Fruit fly (Drosophila melanogaster) whole organism, embryonic: ENCODE results near the gene CG7333.

Experiments used
- Aef1 ChIP-seq: fragments of 200-800 bp; sonication (Bioruptor generic); IDR thresholded peaks from 3 replicates; pipeline ENCODE4 v1.3.6; 2022; ENCODE audit warnings: missing biosample characterization, missing genetic modification characterization
- Antp ChIP-seq: fragments of 200-800 bp; sonication (Bioruptor generic); optimal IDR thresholded peaks from 3 replicates; lab custom pipeline; 2016; ENCODE audit warnings: missing biosample characterization, missing genetic modification characterization
- Atf3 ChIP-seq: fragments of 200-800 bp; sonication (Bioruptor generic); optimal IDR thresholded peaks from 3 replicates; lab custom pipeline; 2016; ENCODE audit warnings: missing biosample characterization, missing genetic modification characterization
- B-H2 ChIP-seq: fragments of 200-800 bp; sonication (Bioruptor generic); optimal IDR thresholded peaks from 2 replicates; lab custom pipeline; 2018; ENCODE audit warnings: missing biosample characterization, mild to moderate bottlenecking, missing genetic modification characterization
- Bdp1 ChIP-seq: fragments of 200-800 bp; sonication (Bioruptor generic); optimal IDR thresholded peaks from 3 replicates; lab custom pipeline; 2016; ENCODE audit warnings: missing biosample characterization, missing genetic modification characterization
- C15 ChIP-seq: fragments of 200-800 bp; sonication (Bioruptor generic); IDR thresholded peaks from 3 replicates; pipeline ENCODE4 v1.3.6; 2022; ENCODE audit warnings: missing biosample characterization, missing genetic modification characterization
- CG10274 ChIP-seq: fragments of 200-800 bp; sonication (Bioruptor generic); optimal IDR thresholded peaks from 3 replicates; lab custom pipeline; 2017; ENCODE audit warnings: missing biosample characterization, mild to moderate bottlenecking, missing genetic modification characterization
- CG10366 ChIP-seq: fragments of 200-800 bp; sonication (Bioruptor generic); IDR thresholded peaks from 2 replicates; pipeline ENCODE4 v1.3.6; 2022; ENCODE audit warnings: missing biosample characterization, missing genetic modification characterization
- CG10979 ChIP-seq: fragments of 200-800 bp; sonication (Bioruptor generic); optimal IDR thresholded peaks from 2 replicates; lab custom pipeline; 2018; ENCODE audit warnings: missing biosample characterization, mild to moderate bottlenecking, missing genetic modification characterization, moderate library complexity
- CG11560 ChIP-seq: fragments of 200-800 bp; sonication (Bioruptor generic); IDR thresholded peaks from 3 replicates; pipeline ENCODE4 v1.3.6; 2022; ENCODE audit warnings: missing biosample characterization, missing genetic modification characterization
- CG13775 ChIP-seq: fragments of 200-800 bp; sonication (Bioruptor generic); optimal IDR thresholded peaks from 3 replicates; lab custom pipeline; 2017; ENCODE audit warnings: missing biosample characterization, mild to moderate bottlenecking, missing genetic modification characterization
- CG1647 ChIP-seq: fragments of 200-800 bp; sonication (Bioruptor generic); optimal IDR thresholded peaks from 3 replicates; lab custom pipeline; 2016; ENCODE audit warnings: missing biosample characterization, missing genetic modification characterization
- CG16863 ChIP-seq: fragments of 200-800 bp; sonication (Bioruptor generic); optimal IDR thresholded peaks from 3 replicates; lab custom pipeline; 2016; ENCODE audit warnings: missing biosample characterization, missing genetic modification characterization
- CG17186 ChIP-seq: fragments of 200-800 bp; sonication (Bioruptor generic); optimal IDR thresholded peaks from 3 replicates; lab custom pipeline; 2017; ENCODE audit warnings: missing biosample characterization, missing genetic modification reagents, missing genetic modification characterization
- CG17359 ChIP-seq: fragments of 200-800 bp; sonication (Bioruptor generic); optimal IDR thresholded peaks from 3 replicates; lab custom pipeline; 2018; ENCODE audit warnings: missing biosample characterization, mild to moderate bottlenecking, missing genetic modification characterization, moderate library complexity
- CG17568 ChIP-seq: fragments of 200-800 bp; sonication (Bioruptor generic); optimal IDR thresholded peaks from 2 replicates; lab custom pipeline; 2018; ENCODE audit warnings: missing biosample characterization, mild to moderate bottlenecking, missing genetic modification characterization, moderate library complexity
- CG30403 ChIP-seq: fragments of 200-800 bp; sonication (Bioruptor generic); optimal IDR thresholded peaks from 3 replicates; lab custom pipeline; 2016; ENCODE audit warnings: missing biosample characterization, missing genetic modification characterization
- CG3995 ChIP-seq: fragments of 200-800 bp; sonication (Bioruptor generic); optimal IDR thresholded peaks from 3 replicates; lab custom pipeline; 2016; ENCODE audit warnings: missing biosample characterization, missing genetic modification characterization
- CG4820 ChIP-seq: fragments of 200-800 bp; sonication (Bioruptor generic); optimal IDR thresholded peaks from 3 replicates; lab custom pipeline; 2016; ENCODE audit warnings: missing biosample characterization, missing genetic modification characterization
- CG8089 ChIP-seq: fragments of 200-800 bp; sonication (Bioruptor generic); optimal IDR thresholded peaks from 3 replicates; lab custom pipeline; 2016; ENCODE audit warnings: missing biosample characterization, missing genetic modification characterization
- CG8944 ChIP-seq: fragments of 200-800 bp; sonication (Bioruptor generic); optimal IDR thresholded peaks from 3 replicates; lab custom pipeline; 2016; ENCODE audit warnings: missing biosample characterization, missing genetic modification characterization
- CG9817 ChIP-seq: fragments of 200-800 bp; sonication (Bioruptor generic); optimal IDR thresholded peaks from 2 replicates; lab custom pipeline; 2018; ENCODE audit warnings: missing biosample characterization, mild to moderate bottlenecking, missing genetic modification characterization, moderate library complexity
- CHES-1-like ChIP-seq: fragments of 200-800 bp; sonication (Bioruptor generic); optimal IDR thresholded peaks from 2 replicates; lab custom pipeline; 2016; ENCODE audit warnings: missing biosample characterization, missing genetic modification characterization
- CkIIα-i1 ChIP-seq: fragments of 200-800 bp; sonication (Bioruptor generic); IDR thresholded peaks from 2 replicates; pipeline ENCODE4 v1.3.6; 2022; ENCODE audit warnings: missing biosample characterization, missing genetic modification characterization
- ERR ChIP-seq: fragments of 200-800 bp; sonication (Bioruptor generic); optimal IDR thresholded peaks from 2 replicates; lab custom pipeline; 2016; ENCODE audit warnings: missing biosample characterization, missing genetic modification characterization
- Fer1 ChIP-seq: fragments of 200-800 bp; sonication (Bioruptor generic); optimal IDR thresholded peaks from 2 replicates; lab custom pipeline; 2017; ENCODE audit warnings: missing biosample characterization, mild to moderate bottlenecking, missing genetic modification characterization
- Jarid2 ChIP-seq: fragments of 200-800 bp; sonication (Bioruptor generic); optimal IDR thresholded peaks from 3 replicates; lab custom pipeline; 2017; ENCODE audit warnings: mild to moderate bottlenecking, missing biosample characterization, missing genetic modification reagents, missing genetic modification characterization
- Max ChIP-seq: fragments of 200-800 bp; sonication (Bioruptor generic); optimal IDR thresholded peaks from 2 replicates; lab custom pipeline; 2016; ENCODE audit warnings: missing biosample characterization, mild to moderate bottlenecking, missing genetic modification characterization
- Myb ChIP-seq: fragments of 200-800 bp; sonication (Bioruptor generic); optimal IDR thresholded peaks from 2 replicates; lab custom pipeline; 2016; ENCODE audit warnings: missing biosample characterization, missing genetic modification characterization
- Xbp1 ChIP-seq: fragments of 200-800 bp; sonication (Bioruptor generic); optimal IDR thresholded peaks from 3 replicates; lab custom pipeline; 2016; ENCODE audit warnings: missing biosample characterization, mild to moderate bottlenecking, missing genetic modification characterization
- abd-A ChIP-seq: fragments of 200-800 bp; sonication (Bioruptor generic); optimal IDR thresholded peaks from 3 replicates; lab custom pipeline; 2019; ENCODE audit warnings: missing biosample characterization, mild to moderate bottlenecking, missing genetic modification characterization, moderate library complexity
- amos ChIP-seq: fragments of 200-800 bp; sonication (Bioruptor generic); IDR thresholded peaks from 2 replicates; pipeline ENCODE4 v1.3.6; 2022; ENCODE audit warnings: missing biosample characterization, missing genetic modification characterization; ENCODE audit not compliant: partially characterized antibody
- bowl ChIP-seq: fragments of 200-800 bp; sonication (Bioruptor generic); IDR thresholded peaks from 2 replicates; pipeline ENCODE4 v1.3.6; 2022; ENCODE audit warnings: missing biosample characterization, missing genetic modification characterization
- cg ChIP-seq: fragments of 200-800 bp; sonication (Bioruptor generic); optimal IDR thresholded peaks from 3 replicates; lab custom pipeline; 2019; ENCODE audit warnings: missing biosample characterization, mild to moderate bottlenecking, missing genetic modification characterization, moderate library complexity
- dmrt11E ChIP-seq: fragments of 200-800 bp; sonication (Bioruptor generic); optimal IDR thresholded peaks from 3 replicates; lab custom pipeline; 2018; ENCODE audit warnings: missing biosample characterization, mild to moderate bottlenecking, missing genetic modification characterization, moderate library complexity
- gcm ChIP-seq: fragments of 200-800 bp; sonication (Bioruptor generic); optimal IDR thresholded peaks from 2 replicates; lab custom pipeline; 2019; ENCODE audit warnings: missing biosample characterization, mild to moderate bottlenecking, missing genetic modification characterization, moderate library complexity
- gcm2 ChIP-seq: fragments of 200-800 bp; sonication (Bioruptor generic); optimal IDR thresholded peaks from 2 replicates; lab custom pipeline; 2016; ENCODE audit warnings: missing biosample characterization, missing genetic modification characterization
- jumu ChIP-seq: fragments of 200-800 bp; sonication (Bioruptor generic); optimal IDR thresholded peaks from 3 replicates; lab custom pipeline; 2016; ENCODE audit warnings: missing biosample characterization, missing genetic modification characterization
- kay ChIP-seq: fragments of 200-800 bp; sonication (Bioruptor generic); optimal IDR thresholded peaks from 2 replicates; lab custom pipeline; 2016; ENCODE audit warnings: missing biosample characterization, missing genetic modification characterization
- lilli ChIP-seq: fragments of 200-800 bp; sonication (Bioruptor generic); optimal IDR thresholded peaks from 3 replicates; lab custom pipeline; 2016; ENCODE audit warnings: missing biosample characterization, missing genetic modification characterization
- mld ChIP-seq: fragments of 200-800 bp; sonication (Bioruptor generic); IDR thresholded peaks from 3 replicates; pipeline ENCODE4 v1.3.6; 2022; ENCODE audit warnings: missing biosample characterization, missing genetic modification characterization; ENCODE audit not compliant: partially characterized antibody
- org-1 ChIP-seq: fragments of 200-800 bp; sonication (Bioruptor generic); optimal IDR thresholded peaks from 2 replicates; lab custom pipeline; 2017; ENCODE audit warnings: missing biosample characterization, missing genetic modification characterization
- phol ChIP-seq: fragments of 200-800 bp; sonication (Bioruptor generic); optimal IDR thresholded peaks from 3 replicates; lab custom pipeline; 2018; ENCODE audit warnings: missing biosample characterization, mild to moderate bottlenecking, missing genetic modification characterization, moderate library complexity
- prd ChIP-seq, 3 experiments: fragments of >200 bp in 2 of 3; fragments of 200-800 bp in 1 of 3; sonication (Bioruptor generic) in 1 of 3; optimal IDR thresholded peaks in 2 of 3; IDR thresholded peaks in 1 of 3; 2 replicates in 2 of 3; 3 replicates in 1 of 3; pipeline versions ENCODE4 v1.3.6 to Lab custom; 2017 to 2022; ENCODE audit warnings: missing biosample characterization in 1 of 3, missing genetic modification characterization in 1 of 3
- pum ChIP-seq: fragments of 200-800 bp; sonication (Bioruptor generic); optimal IDR thresholded peaks from 2 replicates; lab custom pipeline; 2016; ENCODE audit warnings: missing biosample characterization, missing genetic modification characterization
- ranshi ChIP-seq: fragments of 200-800 bp; sonication (Bioruptor generic); IDR thresholded peaks from 2 replicates; pipeline ENCODE4 v1.3.6; 2022; ENCODE audit warnings: missing biosample characterization, missing genetic modification characterization
- ro ChIP-seq: fragments of 200-800 bp; sonication (Bioruptor generic); IDR thresholded peaks from 2 replicates; pipeline ENCODE4 v1.3.6; 2022; ENCODE audit warnings: missing biosample characterization, missing genetic modification characterization
- vfl ChIP-seq: fragments of 200-800 bp; sonication (Bioruptor generic); optimal IDR thresholded peaks from 2 replicates; lab custom pipeline; 2016; ENCODE audit warnings: missing biosample characterization, missing genetic modification characterization
- vnd ChIP-seq: fragments of 200-800 bp; sonication (Bioruptor generic); IDR thresholded peaks from 3 replicates; pipeline ENCODE4 v1.3.6; 2022; ENCODE audit warnings: missing biosample characterization, missing genetic modification characterization; ENCODE audit not compliant: partially characterized antibody

The CG7333 gene

DNA sequence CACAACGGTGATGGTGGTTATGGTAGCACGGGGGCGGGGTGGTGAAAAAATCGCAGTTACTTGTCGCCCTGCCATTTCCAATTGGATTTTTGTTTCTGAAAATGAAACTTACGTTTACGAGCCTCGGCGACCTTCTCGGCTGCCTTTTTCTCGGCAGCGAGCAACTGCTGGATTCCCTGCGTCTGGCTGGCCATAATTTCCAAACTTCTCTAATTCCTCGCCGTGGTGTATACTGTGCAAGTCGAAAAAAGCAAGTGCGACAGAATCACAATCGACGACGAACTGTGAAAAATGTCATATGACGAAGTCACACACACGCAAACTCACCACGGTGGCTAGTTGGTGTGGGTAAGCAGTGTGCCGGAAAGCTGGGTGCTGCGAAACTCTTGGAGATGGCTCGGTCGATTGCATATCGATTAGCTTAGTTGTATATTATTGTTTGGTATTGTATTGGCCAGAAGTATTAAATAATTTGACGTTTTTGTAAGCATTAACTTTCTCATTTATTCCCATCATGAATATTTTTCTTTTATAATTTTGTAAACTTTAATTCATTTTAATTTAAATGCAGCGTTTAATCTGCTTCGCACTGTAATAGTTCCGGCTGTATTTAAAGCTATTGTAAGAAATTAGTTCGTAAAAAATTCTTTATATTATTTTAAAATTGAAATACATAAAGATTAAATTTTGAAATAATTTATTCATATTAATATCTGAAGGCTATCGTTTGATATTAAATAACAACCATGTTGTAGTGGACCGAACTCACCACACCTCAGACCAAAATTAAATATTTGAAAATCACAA lies 43.9 kb downstream of the CG7333 start, which contains the start of gene Vha13 (continued):
- no peak for TF ChIP-seq CG17568 (GFP tag; lab: Kevin White, UChicago)
- peak; percentile 56 for TF ChIP-seq lilli (GFP tag; lab: Kevin White, UChicago)
- TF ChIP-seq Atf3 (GFP tag; lab: Kevin White, UChicago), result peak; percentile 60
- no peak for TF ChIP-seq org-1 (GFP tag; lab: Kevin White, UChicago)
- no peak for TF ChIP-seq CG17186 (GFP tag; lab: Kevin White, UChicago)
- TF ChIP-seq amos, result peak; percentile 78
- TF ChIP-seq Aef1, result peak; percentile 68
- peak; percentile 48 for TF ChIP-seq CG10366
- TF ChIP-seq bowl, result peak; percentile 41; the same call in 1 of the 2 replicates
- TF ChIP-seq CG8089 (GFP tag; lab: Kevin White, UChicago), result peak; percentile 25
- TF ChIP-seq CG10274, result no peak
- peak; percentile 40 for TF ChIP-seq ranshi (GFP tag; lab: Robert Waterston, UW)
- peak; percentile 10 for TF ChIP-seq vfl (GFP tag; lab: Kevin White, UChicago)
- TF ChIP-seq mld (GFP tag; lab: Robert Waterston, UW), result peak; percentile 48; the same call in 1 of the 3 replicates
- TF ChIP-seq CG16863 (GFP tag; lab: Kevin White, UChicago), result peak; percentile 11
- 0 out of 3 replicates have a peak, but pooled peaks have one; percentile 9 for TF ChIP-seq CG11560 (tag; lab: Robert Waterston, UW)
- no peak for TF ChIP-seq CG10979 (tag; lab: Kevin White, UChicago)
- TF ChIP-seq CG9817 (tag; lab: Kevin White, UChicago), result peak; percentile 53
- peak; percentile 35 for TF ChIP-seq CG4820 (GFP tag; lab: Kevin White, UChicago)
- TF ChIP-seq CG3995 (GFP tag; lab: Kevin White, UChicago), result peak; percentile 84
- peak; percentile 27; the same call in 2 of the 3 replicates for TF ChIP-seq vnd (GFP tag; lab: Robert Waterston, UW)
- TF ChIP-seq cg (GFP tag; lab: Kevin White, UChicago), result peak; percentile 69
- peak; percentile 64 for TF ChIP-seq Antp (GFP tag; lab: Kevin White, UChicago)
- TF ChIP-seq jumu (GFP tag; lab: Kevin White, UChicago), result no peak
- TF ChIP-seq Bdp1 (GFP tag; lab: Kevin White, UChicago), result no peak
- no peak for TF ChIP-seq CG17359 (tag; lab: Kevin White, UChicago)
- no peak for TF ChIP-seq CkIIα-i1 (GFP tag; lab: Robert Waterston, UW)
- TF ChIP-seq Max (GFP tag; lab: Kevin White, UChicago), result no peak
- peak; percentile 59 for TF ChIP-seq CG13775 (GFP tag; lab: Kevin White, UChicago)
- TF ChIP-seq dmrt11E, result peak; percentile 9
- peak; percentile 39 for TF ChIP-seq CG1647 (GFP tag; lab: Kevin White, UChicago)
- peak; percentile 50 for TF ChIP-seq Jarid2 (GFP tag; lab: Kevin White, UChicago)
- peak; percentile 69 for TF ChIP-seq abd-A (tag; lab: Kevin White, UChicago)
- no peak for TF ChIP-seq prd (optimal IDR thresholded peaks at IDR 0.05; lab: Kevin White, UChicago)
- TF ChIP-seq prd (GFP tag; IDR thresholded peaks at IDR 0.05; lab: Robert Waterston, UW), result peak; percentile 67; the same call in 2 of the 3 replicates
- TF ChIP-seq ERR (GFP tag; lab: Kevin White, UChicago), result no peak
- peak; percentile 18 for TF ChIP-seq pum (GFP tag; lab: Kevin White, UChicago)
- no peak for TF ChIP-seq ro
- peak; percentile 64 for TF ChIP-seq Xbp1 (GFP tag; lab: Kevin White, UChicago)
- no peak for TF ChIP-seq kay
- TF ChIP-seq CHES-1-like (GFP tag; lab: Kevin White, UChicago), result peak; percentile 39
- peak; percentile 59 for TF ChIP-seq B-H2 (GFP tag; lab: Kevin White, UChicago)
- no peak for TF ChIP-seq C15 (GFP tag; lab: Robert Waterston, UW)
- no peak for TF ChIP-seq gcm2 (GFP tag; lab: Kevin White, UChicago)
- TF ChIP-seq Myb (GFP tag; lab: Kevin White, UChicago), result peak; percentile 40
- peak; percentile 17 for TF ChIP-seq gcm (GFP tag; lab: Kevin White, UChicago)
- TF ChIP-seq phol (tag; lab: Kevin White, UChicago), result peak; percentile 29
- TF ChIP-seq Fer1 (GFP tag; lab: Kevin White, UChicago), result peak; percentile 80
- peak; percentile 53 for TF ChIP-seq CG8944
- TF ChIP-seq CG30403 (GFP tag; lab: Kevin White, UChicago), result peak; percentile 34
